Worm (Caenorhabditis elegans): ENCODE results near the gene cdf-2.
A peak's percentile ranks its signal among the peaks of the same experiment; 100 is the strongest.

Gene cdf-2

ce11 chrX:12452143-12452570 is 14.6 kb downstream of the cdf-2 start:
- TF ChIP-seq unc-55 (GFP tag; optimal IDR thresholded peaks at IDR 0.05) (peak; percentile 64), unc-62 (GFP tag; optimal IDR thresholded peaks at IDR 0.05) (no peak), ztf-1 (GFP tag; conservative IDR thresholded peaks at IDR 0.05) (no peak), nhr-11 (tag; optimal IDR thresholded peaks at IDR 0.05) (no peak), elt-1 (tag; optimal IDR thresholded peaks at IDR 0.05) (no peak), nhr-21 (tag; optimal IDR thresholded peaks at IDR 0.05) (no peak), nhr-129 (tag; optimal IDR thresholded peaks at IDR 0.05) (peak; percentile 60), dmd-4 (tag; optimal IDR thresholded peaks at IDR 0.05) (no peak), ztf-4 (tag; optimal IDR thresholded peaks at IDR 0.05) (no peak), R02D3.7 (tag; optimal IDR thresholded peaks at IDR 0.05) (no peak), fos-1 (tag; optimal IDR thresholded peaks at IDR 0.05) (peak; percentile 31), zag-1 (tag; optimal IDR thresholded peaks at IDR 0.05) (no peak), unc-39 (tag; optimal IDR thresholded peaks at IDR 0.05) (no peak), mbf-1 (tag; optimal IDR thresholded peaks at IDR 0.05) (no peak), lin-13 (GFP tag; optimal IDR thresholded peaks at IDR 0.05) (no peak), C34F6.9 (tag; optimal IDR thresholded peaks at IDR 0.05) (peak; percentile 35), nhr-6 (tag; optimal IDR thresholded peaks at IDR 0.05) (no peak), snpc-4 (tag; optimal IDR thresholded peaks at IDR 0.05) (no peak), mab-5 (tag; optimal IDR thresholded peaks at IDR 0.05) (no peak), egl-27 (tag; optimal IDR thresholded peaks at IDR 0.05) (no peak), elt-3 (tag; optimal IDR thresholded peaks at IDR 0.05) (no peak), Y55F3AM.14 (GFP tag; optimal IDR thresholded peaks at IDR 0.05) (no peak), lin-39 (tag; optimal IDR thresholded peaks at IDR 0.05) (no peak), nhr-77 (tag; optimal IDR thresholded peaks at IDR 0.05) (no peak), sma-3 (GFP tag; optimal IDR thresholded peaks at IDR 0.05) (no peak), peb-1 (tag; optimal IDR thresholded peaks at IDR 0.05) (no peak), nhr-23 (tag; optimal IDR thresholded peaks at IDR 0.05) (no peak), aly-2 (tag; optimal IDR thresholded peaks at IDR 0.05) (no peak), ZK546.5 (tag; optimal IDR thresholded peaks at IDR 0.05) (no peak), nhr-10 (tag; optimal IDR thresholded peaks at IDR 0.05) (no peak), sma-9 (GFP tag; optimal IDR thresholded peaks at IDR 0.05) (peak; percentile 3), sma-9 (tag; optimal IDR thresholded peaks at IDR 0.05) (no peak), blmp-1 (tag; optimal IDR thresholded peaks at IDR 0.05; ENCODE audit: insufficient read depth) (no peak), ama-1 (optimal IDR thresholded peaks at IDR 0.05) (no peak), skn-1 (tag; optimal IDR thresholded peaks at IDR 0.05) (no peak), alr-1 (tag; optimal IDR thresholded peaks at IDR 0.05) (no peak), ceh-16 (tag; optimal IDR thresholded peaks at IDR 0.05) (no peak), ceh-82 (tag; optimal IDR thresholded peaks at IDR 0.05) (no peak), sem-4 (tag; optimal IDR thresholded peaks at IDR 0.05) (peak; percentile 28), gmeb-1 (tag; optimal IDR thresholded peaks at IDR 0.05) (no peak), mdl-1 (tag; optimal IDR thresholded peaks at IDR 0.05) (no peak), nhr-237 (tag; optimal IDR thresholded peaks at IDR 0.05) (no peak), crh-2 (tag; optimal IDR thresholded peaks at IDR 0.05) (no peak), nhr-25 (tag; optimal IDR thresholded peaks at IDR 0.05) (no peak), nhr-12 (tag; optimal IDR thresholded peaks at IDR 0.05) (no peak), lsy-2 (tag; optimal IDR thresholded peaks at IDR 0.05) (peak; percentile 22 to 40), ztf-11 (tag; optimal IDR thresholded peaks at IDR 0.05) (no peak), F13H6.1 (tag; optimal IDR thresholded peaks at IDR 0.05) (peak; percentile 47), lin-11 (tag; optimal IDR thresholded peaks at IDR 0.05) (no peak)

ce11 chrX:12451258-12451657 is 15.5 kb downstream of the cdf-2 start:
- TF ChIP-seq gmeb-1 (tag; optimal IDR thresholded peaks at IDR 0.05) (no peak), ama-1 (optimal IDR thresholded peaks at IDR 0.05) (no peak), nhr-23 (tag; optimal IDR thresholded peaks at IDR 0.05) (no peak)

Measured in whole organism, L2 larva.